Worm (Caenorhabditis elegans): Measurements from ENCODE around the gene aagr-3.
A peak's percentile ranks its signal among the peaks of the same experiment; 100 is the strongest.

aagr-3 gene

ce11 chrV:9729462-9730162 is at the start of gene aagr-3, which contains the start of gene drap-1:
Gene aagr-3 (minus strand): TSS chrV:9729512.
Gene drap-1 (plus strand): TSS chrV:9730106.
- TF ChIP-seq ztf-4 (tag; optimal IDR thresholded peaks at IDR 0.05) (peak; percentile 12), ceh-16 (tag; optimal IDR thresholded peaks at IDR 0.05) (no peak), mdl-1 (tag; optimal IDR thresholded peaks at IDR 0.05) (no peak), lin-39 (tag; optimal IDR thresholded peaks at IDR 0.05) (no peak), ZK546.5 (tag; optimal IDR thresholded peaks at IDR 0.05) (no peak), nhr-77 (tag; optimal IDR thresholded peaks at IDR 0.05) (no peak), R02D3.7 (tag; optimal IDR thresholded peaks at IDR 0.05) (no peak), lin-11 (tag; optimal IDR thresholded peaks at IDR 0.05) (no peak), unc-55 (GFP tag; optimal IDR thresholded peaks at IDR 0.05) (peak; percentile 86), nhr-12 (tag; optimal IDR thresholded peaks at IDR 0.05) (no peak), C34F6.9 (tag; optimal IDR thresholded peaks at IDR 0.05) (peak; percentile 82), ama-1 (optimal IDR thresholded peaks at IDR 0.05) (peak; percentile 61), sma-9 (GFP tag; optimal IDR thresholded peaks at IDR 0.05) (peak; percentile 40), sma-9 (tag; optimal IDR thresholded peaks at IDR 0.05) (no peak), nhr-25 (tag; optimal IDR thresholded peaks at IDR 0.05) (no peak), peb-1 (tag; optimal IDR thresholded peaks at IDR 0.05) (no peak), crh-2 (tag; optimal IDR thresholded peaks at IDR 0.05) (peak; percentile 90), Y55F3AM.14 (GFP tag; optimal IDR thresholded peaks at IDR 0.05) (no peak), elt-1 (tag; optimal IDR thresholded peaks at IDR 0.05) (no peak), nhr-237 (tag; optimal IDR thresholded peaks at IDR 0.05) (no peak), sem-4 (tag; optimal IDR thresholded peaks at IDR 0.05) (peak; percentile 61), F13H6.1 (tag; optimal IDR thresholded peaks at IDR 0.05) (peak; percentile 39), skn-1 (tag; optimal IDR thresholded peaks at IDR 0.05) (peak; percentile 25), unc-39 (tag; optimal IDR thresholded peaks at IDR 0.05) (no peak), lin-13 (GFP tag; optimal IDR thresholded peaks at IDR 0.05) (peak; percentile 55), egl-27 (tag; optimal IDR thresholded peaks at IDR 0.05) (no peak), nhr-10 (tag; optimal IDR thresholded peaks at IDR 0.05) (no peak), zag-1 (tag; optimal IDR thresholded peaks at IDR 0.05) (no peak), nhr-21 (tag; optimal IDR thresholded peaks at IDR 0.05) (no peak), ztf-1 (GFP tag; conservative IDR thresholded peaks at IDR 0.05) (no peak), nhr-129 (tag; optimal IDR thresholded peaks at IDR 0.05) (peak; percentile 77), sma-3 (GFP tag; optimal IDR thresholded peaks at IDR 0.05) (peak; percentile 51), ceh-82 (tag; optimal IDR thresholded peaks at IDR 0.05) (no peak), dmd-4 (tag; optimal IDR thresholded peaks at IDR 0.05) (no peak), ztf-11 (tag; optimal IDR thresholded peaks at IDR 0.05) (no peak), alr-1 (tag; optimal IDR thresholded peaks at IDR 0.05) (no peak), lsy-2 (tag; optimal IDR thresholded peaks at IDR 0.05) (peak in 1 of 2 experiments; percentile 82), gmeb-1 (tag; optimal IDR thresholded peaks at IDR 0.05) (peak; percentile 56), elt-3 (tag; optimal IDR thresholded peaks at IDR 0.05) (no peak), snpc-4 (tag; optimal IDR thresholded peaks at IDR 0.05) (peak; percentile 42), mab-5 (tag; optimal IDR thresholded peaks at IDR 0.05) (peak; percentile 26), fos-1 (tag; optimal IDR thresholded peaks at IDR 0.05) (peak; percentile 83), blmp-1 (tag; optimal IDR thresholded peaks at IDR 0.05; ENCODE audit: insufficient read depth) (no peak), unc-62 (GFP tag; optimal IDR thresholded peaks at IDR 0.05) (no peak), nhr-23 (tag; optimal IDR thresholded peaks at IDR 0.05) (no peak), nhr-11 (tag; optimal IDR thresholded peaks at IDR 0.05) (no peak), nhr-6 (tag; optimal IDR thresholded peaks at IDR 0.05) (no peak), mbf-1 (tag; optimal IDR thresholded peaks at IDR 0.05) (no peak), aly-2 (tag; optimal IDR thresholded peaks at IDR 0.05) (no peak)
